Worm (Caenorhabditis elegans) whole organism, late embryonic: Measurements from ENCODE around the gene twk-5.
A peak's percentile ranks its signal among the peaks of the same experiment; 100 is the strongest.

Experiments
- Y22D7AL.16 ChIP-seq: sonication (generic microtip); optimal IDR thresholded peaks from 2 replicates; lab custom pipeline; 2016; ENCODE audit warnings: missing genetic modification characterization, missing compliant biosample characterization
- ceh-14 ChIP-seq: sonication (generic microtip); optimal IDR thresholded peaks from 2 replicates; lab custom pipeline; 2016; ENCODE audit warnings: missing genotype, missing genetic modification characterization, missing compliant biosample characterization
- ceh-18 ChIP-seq: sonication (generic microtip); optimal IDR thresholded peaks from 2 replicates; lab custom pipeline; 2016; ENCODE audit warnings: missing genetic modification characterization, missing compliant biosample characterization
- ceh-2 ChIP-seq: sonication (generic microtip); optimal IDR thresholded peaks from 2 replicates; lab custom pipeline; 2016; ENCODE audit warnings: missing genotype, missing genetic modification characterization, missing compliant biosample characterization
- ceh-24 ChIP-seq: sonication (generic microtip); optimal IDR thresholded peaks from 2 replicates; lab custom pipeline; 2016; ENCODE audit warnings: mild to moderate bottlenecking, missing genetic modification characterization, missing compliant biosample characterization
- ceh-31 ChIP-seq: sonication (generic microtip); optimal IDR thresholded peaks from 2 replicates; lab custom pipeline; 2016; ENCODE audit warnings: missing genetic modification characterization, missing compliant biosample characterization
- ceh-34 ChIP-seq: sonication (generic microtip); optimal IDR thresholded peaks from 2 replicates; lab custom pipeline; 2016; ENCODE audit warnings: mild to moderate bottlenecking, missing genetic modification characterization, missing compliant biosample characterization
- ceh-45 ChIP-seq: fragments of 200-800 bp; sonication (Bioruptor generic); IDR thresholded peaks from 2 replicates; pipeline ENCODE4 v1.3.6; 2022; ENCODE audit warnings: missing genetic modification reagents, missing genetic modification characterization, missing compliant biosample characterization
- ceh-48 ChIP-seq: sonication (generic microtip); optimal IDR thresholded peaks from 2 replicates; lab custom pipeline; 2016; ENCODE audit warnings: missing genetic modification characterization, inconsistent platforms, missing compliant biosample characterization
- ceh-6 ChIP-seq: fragments of 200-800 bp; sonication (Bioruptor generic); optimal IDR thresholded peaks from 2 replicates; lab custom pipeline; 2018; ENCODE audit warnings: mild to moderate bottlenecking, missing genetic modification characterization, missing compliant biosample characterization
- ceh-9 ChIP-seq: sonication (generic microtip); optimal IDR thresholded peaks from 2 replicates; lab custom pipeline; 2016; ENCODE audit warnings: mild to moderate bottlenecking, missing genetic modification characterization, inconsistent platforms, missing compliant biosample characterization
- che-1 ChIP-seq: sonication (generic microtip); optimal IDR thresholded peaks from 2 replicates; lab custom pipeline; 2016; ENCODE audit warnings: mild to moderate bottlenecking, missing genetic modification characterization, missing compliant biosample characterization
- elt-2 ChIP-seq: sonication (generic microtip); optimal IDR thresholded peaks from 2 replicates; lab custom pipeline; 2016; ENCODE audit warnings: missing genetic modification reagents, missing genetic modification characterization, missing compliant biosample characterization
- ets-4 ChIP-seq: sonication (generic microtip); optimal IDR thresholded peaks from 2 replicates; lab custom pipeline; 2016; ENCODE audit warnings: missing genetic modification characterization, missing compliant biosample characterization
- eyg-1 ChIP-seq: sonication (generic microtip); optimal IDR thresholded peaks from 2 replicates; lab custom pipeline; 2016; ENCODE audit warnings: missing genotype, missing genetic modification characterization, missing compliant biosample characterization
- fax-1 ChIP-seq: sonication (generic microtip); optimal IDR thresholded peaks from 2 replicates; lab custom pipeline; 2016; ENCODE audit warnings: missing genotype, missing genetic modification characterization, missing compliant biosample characterization
- fkh-10 ChIP-seq: fragments of 150-350 bp; optimal IDR thresholded peaks from 2 replicates; lab custom pipeline; 2014; ENCODE audit warnings: missing biosample characterization, missing genetic modification reagents, missing genetic modification characterization
- fkh-6 ChIP-seq: sonication (generic microtip); optimal IDR thresholded peaks from 2 replicates; lab custom pipeline; 2016; ENCODE audit warnings: missing genetic modification characterization, missing compliant biosample characterization
- gmeb-2 ChIP-seq: sonication (generic microtip); optimal IDR thresholded peaks from 2 replicates; lab custom pipeline; 2016; ENCODE audit warnings: missing genetic modification characterization, inconsistent platforms, missing compliant biosample characterization
- hlh-8 ChIP-seq: sonication (generic microtip); optimal IDR thresholded peaks from 2 replicates; lab custom pipeline; 2016; ENCODE audit warnings: missing genotype, missing genetic modification characterization, missing compliant biosample characterization
- lin-11 ChIP-seq: fragments of 200-800 bp; sonication (Bioruptor generic); optimal IDR thresholded peaks from 2 replicates; lab custom pipeline; 2018; ENCODE audit warnings: mild to moderate bottlenecking, missing genetic modification characterization, missing compliant biosample characterization
- madf-2 ChIP-seq: sonication (generic microtip); optimal IDR thresholded peaks from 2 replicates; lab custom pipeline; 2017; ENCODE audit warnings: missing genetic modification characterization, missing compliant biosample characterization
- nfya-1 ChIP-seq: sonication (generic microtip); optimal IDR thresholded peaks from 2 replicates; lab custom pipeline; 2017; ENCODE audit warnings: missing genetic modification characterization, mild to moderate bottlenecking, missing compliant biosample characterization, antibody characterized with exemption, moderate library complexity
- nhr-11 ChIP-seq: fragments of 150-350 bp; optimal IDR thresholded peaks from 2 replicates; lab custom pipeline; 2014; ENCODE audit warnings: missing biosample characterization, missing genetic modification characterization
- npax-4 ChIP-seq: sonication (generic microtip); optimal IDR thresholded peaks from 2 replicates; lab custom pipeline; 2016; ENCODE audit warnings: missing genetic modification characterization, missing compliant biosample characterization
- pat-9 ChIP-seq: fragments of 200-800 bp; sonication (Bioruptor generic); optimal IDR thresholded peaks from 2 replicates; lab custom pipeline; 2018; ENCODE audit warnings: mild to moderate bottlenecking, missing genetic modification characterization, moderate library complexity, missing compliant biosample characterization
- pha-2 ChIP-seq: sonication (generic microtip); optimal IDR thresholded peaks from 2 replicates; lab custom pipeline; 2017; ENCODE audit warnings: mild to moderate bottlenecking, missing genetic modification characterization, missing compliant biosample characterization
- pha-4 ChIP-seq: fragments of 150-350 bp; optimal IDR thresholded peaks from 2 replicates; lab custom pipeline; 2018; ENCODE audit warnings: missing biosample characterization, missing genetic modification reagents, missing genetic modification characterization
- pqm-1 ChIP-seq: sonication (generic microtip); optimal IDR thresholded peaks from 2 replicates; lab custom pipeline; 2016; ENCODE audit warnings: missing genetic modification characterization, missing compliant biosample characterization
- ref-2 ChIP-seq: sonication (generic microtip); optimal IDR thresholded peaks from 2 replicates; lab custom pipeline; 2016; ENCODE audit warnings: missing genetic modification characterization, missing compliant biosample characterization
- sdc-2 ChIP-seq: sonication (generic microtip); optimal IDR thresholded peaks from 2 replicates; lab custom pipeline; 2016; ENCODE audit warnings: missing genotype, missing genetic modification characterization, missing compliant biosample characterization
- sox-2 ChIP-seq: fragments of 200-800 bp; sonication (Bioruptor generic); IDR thresholded peaks from 2 replicates; pipeline ENCODE4 v1.3.6; 2022; ENCODE audit warnings: missing genetic modification reagents, missing genetic modification characterization, missing compliant biosample characterization
- syd-9 ChIP-seq: sonication (generic microtip); optimal IDR thresholded peaks from 2 replicates; lab custom pipeline; 2016; ENCODE audit warnings: mild to moderate bottlenecking, missing genetic modification characterization, moderate library complexity, missing compliant biosample characterization
- tbx-2 ChIP-seq: sonication (generic microtip); optimal IDR thresholded peaks from 2 replicates; lab custom pipeline; 2016; ENCODE audit warnings: missing genetic modification characterization, missing compliant biosample characterization
- ttx-3 ChIP-seq: sonication (generic microtip); optimal IDR thresholded peaks from 2 replicates; lab custom pipeline; 2016; ENCODE audit warnings: missing genetic modification reagents, missing genetic modification characterization, missing compliant biosample characterization
- unc-3 ChIP-seq, 2 experiments: fragments of 200-800 bp in 1 of 2; sonication (Bioruptor generic) in 1 of 2; sonication (generic microtip) in 1 of 2; conservative IDR thresholded peaks in 1 of 2; optimal IDR thresholded peaks in 1 of 2; 2 replicates each; pipeline versions ENCODE4 v1.3.6 to Lab custom; 2016 to 2022; ENCODE audit warnings: missing compliant biosample characterization in 2 of 2, missing genetic modification characterization in 2 of 2, missing genetic modification reagents in 1 of 2
- unc-42 ChIP-seq: sonication (generic microtip); optimal IDR thresholded peaks from 2 replicates; lab custom pipeline; 2016; ENCODE audit warnings: missing genotype, missing genetic modification characterization, missing compliant biosample characterization
- unc-55 ChIP-seq: sonication (generic microtip); optimal IDR thresholded peaks from 2 replicates; lab custom pipeline; 2017; ENCODE audit warnings: missing biosample characterization, missing genetic modification reagents, missing genetic modification characterization
- unc-86 ChIP-seq: sonication (generic microtip); optimal IDR thresholded peaks from 2 replicates; lab custom pipeline; 2016; ENCODE audit warnings: missing genetic modification characterization, missing compliant biosample characterization

The twk-5 gene

DNA sequence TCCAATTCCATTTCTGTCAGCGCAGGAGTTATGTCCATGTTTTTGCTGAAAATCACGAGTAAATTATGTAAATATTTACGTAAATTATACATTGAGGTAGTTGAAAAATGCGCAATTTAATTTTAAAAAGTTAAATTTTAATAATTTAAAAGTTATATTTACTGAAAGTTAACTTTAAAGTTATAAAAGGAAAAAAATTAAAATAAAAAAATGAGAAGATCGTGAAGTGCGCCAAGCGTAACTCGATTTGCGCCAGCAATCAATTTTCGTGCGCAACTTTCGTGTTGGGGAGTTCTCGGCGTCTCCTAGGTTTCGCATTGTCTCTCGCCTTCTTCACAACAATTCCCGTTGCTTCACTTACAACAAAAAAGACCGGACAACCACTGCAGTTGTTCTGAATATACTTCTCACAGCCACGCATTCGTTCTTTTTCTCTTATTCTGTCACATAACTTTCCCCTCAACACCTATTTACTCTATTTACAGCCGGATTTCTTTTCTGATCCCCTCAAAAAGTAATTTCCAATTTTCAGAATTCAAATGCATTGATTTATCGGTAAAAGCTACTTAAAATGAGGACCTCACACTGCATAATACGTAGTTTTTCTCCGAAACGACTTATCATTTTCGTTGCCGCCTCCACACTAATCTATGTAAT, 11.4 kb downstream of the twk-5 start, which contains the start of the genes metl-1 and W02B12.11:
Gene metl-1, minus strand, starts transcription at position 51 of the 657 bp plus-strand sequence.
Gene W02B12.11, plus strand, starts transcription at position 337 of the 657 bp plus-strand sequence.
- TF ChIP-seq tbx-2 (tag; lab: Kevin White, UChicago) = peak; percentile 46
- peak; percentile 26 for TF ChIP-seq Y22D7AL.16 (tag; lab: Kevin White, UChicago)
- TF ChIP-seq hlh-8 (tag; lab: Kevin White, UChicago) = peak; percentile 7
- peak; percentile 3 for TF ChIP-seq unc-42 (tag; lab: Kevin White, UChicago)
- TF ChIP-seq pha-2 = peak; percentile 31
- TF ChIP-seq pha-4 = no peak
- TF ChIP-seq pat-9 (tag; lab: Kevin White, UChicago) = peak; percentile 50
- TF ChIP-seq fkh-6 (tag; lab: Kevin White, UChicago) = no peak
- TF ChIP-seq ceh-14 (tag; lab: Kevin White, UChicago) = peak; percentile 20
- TF ChIP-seq ttx-3 (tag; lab: Kevin White, UChicago) = peak; percentile 19
- peak; percentile 19 for TF ChIP-seq ceh-18 (tag; lab: Kevin White, UChicago)
- TF ChIP-seq che-1 (tag; lab: Kevin White, UChicago) = peak; percentile 13
- no peak for TF ChIP-seq ceh-45 (GFP tag; lab: Robert Waterston, UW)
- TF ChIP-seq npax-4 (tag; lab: Kevin White, UChicago) = no peak
- peak; percentile 50 for TF ChIP-seq sox-2 (GFP tag; lab: Robert Waterston, UW)
- peak; percentile 49 for TF ChIP-seq ref-2 (tag; lab: Kevin White, UChicago)
- TF ChIP-seq ceh-31 (tag; lab: Kevin White, UChicago) = peak; percentile 43
- TF ChIP-seq ets-4 (tag; lab: Kevin White, UChicago) = no peak
- peak; percentile 34 for TF ChIP-seq syd-9 (tag; lab: Kevin White, UChicago)
- 0 out of 2 replicates have a peak, but pooled peaks have one; percentile 24 for TF ChIP-seq unc-3 (GFP tag; conservative IDR thresholded peaks at IDR 0.05; lab: Robert Waterston, UW)
- no peak for TF ChIP-seq unc-3 (tag; optimal IDR thresholded peaks at IDR 0.05; lab: Kevin White, UChicago)
- TF ChIP-seq madf-2 (tag; lab: Kevin White, UChicago) = peak; percentile 63
- TF ChIP-seq ceh-34 (tag; lab: Kevin White, UChicago) = peak; percentile 37
- peak; percentile 6 for TF ChIP-seq sdc-2 (tag; lab: Kevin White, UChicago)
- TF ChIP-seq nhr-11 (tag; lab: Kevin White, UChicago) = no peak
- TF ChIP-seq unc-86 (tag; lab: Kevin White, UChicago) = peak; percentile 19
- TF ChIP-seq nfya-1 (tag; lab: Kevin White, UChicago) = peak; percentile 62
- peak; percentile 31 for TF ChIP-seq pqm-1 (tag; lab: Kevin White, UChicago)
- TF ChIP-seq ceh-6 (GFP tag; lab: Kevin White, UChicago) = no peak
- no peak for TF ChIP-seq gmeb-2 (tag; lab: Kevin White, UChicago)
- no peak for TF ChIP-seq unc-55 (GFP tag; lab: Kevin White, UChicago)
- TF ChIP-seq fax-1 (tag; lab: Kevin White, UChicago) = peak; percentile 13
- peak; percentile 20 for TF ChIP-seq lin-11 (tag; lab: Kevin White, UChicago)
- peak; percentile 14 for TF ChIP-seq ceh-48 (tag; lab: Kevin White, UChicago)
- TF ChIP-seq elt-2 (tag; lab: Kevin White, UChicago) = peak; percentile 66
- TF ChIP-seq ceh-24 (tag; lab: Kevin White, UChicago) = no peak

DNA sequence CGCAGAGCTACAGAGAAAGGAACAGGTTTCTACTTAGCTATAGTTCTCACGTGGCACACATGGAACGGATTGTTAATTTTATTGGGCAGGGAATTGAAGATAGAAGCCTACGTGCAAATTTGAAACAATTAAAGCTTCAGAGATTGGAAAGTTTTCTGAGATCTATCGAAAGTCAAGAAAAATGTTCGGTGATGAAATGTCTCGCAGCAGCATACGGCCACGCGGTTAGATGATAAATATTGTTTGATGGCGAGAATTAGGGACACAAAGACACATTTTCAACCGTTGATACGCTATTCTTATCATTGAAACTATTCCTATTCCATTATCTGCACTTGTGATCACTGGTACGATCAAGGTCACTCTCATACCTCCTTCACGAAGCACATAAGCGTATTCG, 12.6 kb downstream of the twk-5 start:
- TF ChIP-seq elt-2 (tag; lab: Kevin White, UChicago) (peak; percentile 75), ceh-9 (no peak), ceh-2 (tag; lab: Kevin White, UChicago) (no peak), eyg-1 (tag; lab: Kevin White, UChicago) (no peak), fkh-10 (GFP tag; lab: Kevin White, UChicago) (no peak)
